Fruit fly (Drosophila melanogaster) whole organism, pupa: ENCODE data around the gene nAChRalpha1.

Experiments
- CG10348 ChIP-seq: fragments of 200-800 bp; sonication (Bioruptor generic); IDR thresholded peaks from 2 replicates; pipeline ENCODE4 v1.3.6; 2022; ENCODE audit warnings: missing biosample characterization, missing genetic modification characterization
- CG12605 ChIP-seq: fragments of 200-800 bp; sonication (Bioruptor generic); IDR thresholded peaks from 2 replicates; pipeline ENCODE4 v1.3.6; 2022; ENCODE audit warnings: missing biosample characterization, missing genetic modification characterization
- CG13204 ChIP-seq: fragments of 200-800 bp; sonication (Bioruptor generic); optimal IDR thresholded peaks from 2 replicates; lab custom pipeline; 2018; ENCODE audit warnings: missing biosample characterization, mild to moderate bottlenecking, missing genetic modification characterization, moderate library complexity
- CG14655 ChIP-seq: fragments of 200-800 bp; sonication (Bioruptor generic); optimal IDR thresholded peaks from 3 replicates; lab custom pipeline; 2017; ENCODE audit warnings: mild to moderate bottlenecking, missing biosample characterization, missing genetic modification reagents, missing genetic modification characterization
- CG15710 ChIP-seq: fragments of 200-800 bp; sonication (Bioruptor generic); optimal IDR thresholded peaks from 2 replicates; lab custom pipeline; 2018; ENCODE audit warnings: missing biosample characterization, mild to moderate bottlenecking, missing genetic modification characterization, moderate library complexity
- CG32121 ChIP-seq: fragments of 200-800 bp; sonication (Bioruptor generic); IDR thresholded peaks from 2 replicates; pipeline ENCODE4 v1.3.6; 2022; ENCODE audit warnings: missing biosample characterization, missing genetic modification characterization
- CG4496 ChIP-seq: fragments of 200-800 bp; sonication (Bioruptor generic); IDR thresholded peaks from 3 replicates; pipeline ENCODE4 v1.3.6; 2022; ENCODE audit warnings: missing biosample characterization, missing genetic modification characterization
- EcR ChIP-seq: fragments of 200-800 bp; sonication (Bioruptor generic); optimal IDR thresholded peaks from 3 replicates; lab custom pipeline; 2019; ENCODE audit warnings: missing biosample characterization, missing genetic modification characterization, mild to moderate bottlenecking, moderate library complexity, missing genetic modification reagents
- Ets98B ChIP-seq: fragments of 200-800 bp; sonication (Bioruptor generic); IDR thresholded peaks from 2 replicates; pipeline ENCODE4 v1.3.6; 2022; ENCODE audit warnings: missing biosample characterization, missing genetic modification characterization
- fd96Ca ChIP-seq: fragments of 200-800 bp; sonication (Bioruptor generic); IDR thresholded peaks from 3 replicates; pipeline ENCODE4 v1.3.6; 2022; ENCODE audit warnings: missing biosample characterization, missing genetic modification characterization

dm6 chr3R:24375561-24375960 lies 81.4 kb downstream of the nAChRalpha1 start, which contains the start of gene CG17781:
- TF ChIP-seq CG12605 (GFP tag; lab: Robert Waterston, UW), result no peak
- TF ChIP-seq CG32121 (GFP tag; lab: Robert Waterston, UW), result no peak
- TF ChIP-seq CG4496 (GFP tag; lab: Robert Waterston, UW), result no peak
- no peak for TF ChIP-seq CG15710 (tag; lab: Kevin White, UChicago)
- TF ChIP-seq EcR (GFP tag; lab: Kevin White, UChicago), result no peak
- no peak for TF ChIP-seq CG13204 (GFP tag; lab: Kevin White, UChicago)
- no peak for TF ChIP-seq Ets98B (GFP tag; lab: Robert Waterston, UW)
- no peak for TF ChIP-seq fd96Ca
- no peak for TF ChIP-seq CG10348 (GFP tag; lab: Robert Waterston, UW)
- TF ChIP-seq CG14655 (GFP tag; lab: Kevin White, UChicago), result no peak
